Worm (Caenorhabditis elegans): ENCODE measurements around the gene ZK228.4.

The ZK228.4 gene

DNA sequence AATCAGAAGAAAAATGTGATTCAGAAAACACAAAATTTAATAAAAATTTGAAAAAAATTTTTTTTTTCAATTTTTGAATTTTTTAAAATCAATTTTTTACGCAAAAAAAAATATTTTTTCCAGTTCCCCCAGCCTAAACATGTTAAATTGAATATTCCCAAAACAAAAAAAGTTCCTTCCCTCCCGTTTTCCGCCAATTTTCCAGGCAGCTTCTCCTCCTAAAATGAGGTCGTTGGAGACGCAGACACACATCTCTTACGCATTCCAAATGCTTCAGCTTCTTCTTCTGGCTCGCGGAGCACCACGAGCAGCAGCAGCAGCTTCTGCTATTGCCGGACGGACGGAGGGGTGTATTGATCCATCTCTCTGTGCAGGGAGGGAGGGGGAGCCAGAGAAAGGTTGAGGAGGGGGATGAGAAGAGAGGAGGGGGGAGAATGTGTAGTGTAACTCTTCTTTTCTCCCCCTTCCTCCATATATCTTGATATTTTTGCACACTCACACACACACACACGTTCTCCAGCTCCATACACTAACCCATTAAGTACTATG lies 27.8 kb downstream of the ZK228.4 start:
- peak; percentile 20 for TF ChIP-seq ceh-19 (GFP tag; optimal IDR thresholded peaks at IDR 0.05)
- TF ChIP-seq unc-42 (tag; optimal IDR thresholded peaks at IDR 0.05), result peak; percentile 66
- no peak for TF ChIP-seq fkh-10 (GFP tag; optimal IDR thresholded peaks at IDR 0.05)
- no peak for TF ChIP-seq zip-5 (tag; optimal IDR thresholded peaks at IDR 0.05)
- peak; percentile 86 for TF ChIP-seq ceh-48 (tag; optimal IDR thresholded peaks at IDR 0.05)
- no peak for TF ChIP-seq syd-9 (tag; optimal IDR thresholded peaks at IDR 0.05)
- no peak for TF ChIP-seq ttx-3 (tag; optimal IDR thresholded peaks at IDR 0.05)
- TF ChIP-seq ztf-16 (tag; optimal IDR thresholded peaks at IDR 0.05), result no peak
- TF ChIP-seq pros-1 (tag; optimal IDR thresholded peaks at IDR 0.05), result peak; percentile 4
- TF ChIP-seq pax-1 (tag; optimal IDR thresholded peaks at IDR 0.05), result no peak
- peak; percentile 29 for TF ChIP-seq ceh-31 (tag; optimal IDR thresholded peaks at IDR 0.05)
- TF ChIP-seq nhr-232 (tag; optimal IDR thresholded peaks at IDR 0.05), result no peak
- TF ChIP-seq fkh-6 (tag; optimal IDR thresholded peaks at IDR 0.05), result no peak
- TF ChIP-seq pqm-1 (tag; optimal IDR thresholded peaks at IDR 0.05), result no peak
- no peak for TF ChIP-seq hlh-15 (tag; optimal IDR thresholded peaks at IDR 0.05)
- TF ChIP-seq ceh-6 (GFP tag; optimal IDR thresholded peaks at IDR 0.05), result no peak
- no peak for TF ChIP-seq ama-1 (optimal IDR thresholded peaks at IDR 0.05)
- peak; percentile 75 for TF ChIP-seq nfya-1 (tag; optimal IDR thresholded peaks at IDR 0.05)
- TF ChIP-seq unc-86 (tag; optimal IDR thresholded peaks at IDR 0.05), result peak; percentile 6
- no peak for TF ChIP-seq lin-11 (tag; optimal IDR thresholded peaks at IDR 0.05)
- no peak for TF ChIP-seq Y22D7AL.16 (tag; optimal IDR thresholded peaks at IDR 0.05)

DNA sequence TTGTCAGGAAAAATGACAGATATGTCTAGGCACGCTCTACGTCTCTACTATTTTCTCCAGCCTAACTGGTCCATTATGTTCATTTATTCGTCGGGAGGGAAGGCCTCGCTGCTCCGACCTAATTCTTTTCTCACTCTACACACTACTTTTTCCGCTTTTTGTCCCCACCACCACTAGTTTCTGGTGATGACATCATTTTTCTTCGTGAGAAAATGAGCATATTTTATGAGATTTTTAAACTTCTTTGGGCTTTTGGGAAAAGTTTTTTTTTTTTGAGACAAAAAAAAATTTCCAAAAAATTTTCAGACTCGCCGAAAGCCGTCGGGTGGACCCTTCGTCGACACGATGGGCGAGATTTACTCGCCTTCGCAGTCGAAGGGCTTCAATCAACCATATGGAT lies 29.4 kb downstream of the ZK228.4 start, which contains the start of gene slo-1:
Gene slo-1, plus strand, starts transcription at position 301 of the 400 bp plus-strand sequence.
- TF ChIP-seq unc-42 (tag; optimal IDR thresholded peaks at IDR 0.05) (peak; percentile 6), ceh-34 (tag; optimal IDR thresholded peaks at IDR 0.05) (no peak)

DNA sequence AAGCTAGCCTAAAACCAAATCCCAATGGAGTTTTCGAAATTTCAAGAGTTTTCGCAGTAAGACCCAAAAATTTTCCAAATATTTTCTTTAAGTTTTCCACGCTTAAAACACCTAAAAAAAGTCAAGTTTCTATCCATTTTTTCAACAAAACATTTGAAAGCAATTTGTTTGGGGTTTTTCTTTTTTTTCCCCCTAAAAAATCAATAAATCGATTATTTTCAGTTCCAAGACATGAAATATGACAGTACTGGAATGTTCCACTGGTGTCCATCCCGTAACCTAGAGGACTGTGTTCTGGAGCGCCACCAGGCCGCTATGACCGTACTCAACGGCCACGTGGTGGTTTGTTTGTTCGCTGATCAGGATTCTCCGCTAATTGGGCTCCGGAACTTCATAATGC lies 42.0 kb downstream of the ZK228.4 start:
- TF ChIP-seq ceh-48 (tag; optimal IDR thresholded peaks at IDR 0.05) (peak; percentile 14), ets-4 (tag; optimal IDR thresholded peaks at IDR 0.05) (no peak), ceh-9 (tag; optimal IDR thresholded peaks at IDR 0.05) (no peak)

DNA sequence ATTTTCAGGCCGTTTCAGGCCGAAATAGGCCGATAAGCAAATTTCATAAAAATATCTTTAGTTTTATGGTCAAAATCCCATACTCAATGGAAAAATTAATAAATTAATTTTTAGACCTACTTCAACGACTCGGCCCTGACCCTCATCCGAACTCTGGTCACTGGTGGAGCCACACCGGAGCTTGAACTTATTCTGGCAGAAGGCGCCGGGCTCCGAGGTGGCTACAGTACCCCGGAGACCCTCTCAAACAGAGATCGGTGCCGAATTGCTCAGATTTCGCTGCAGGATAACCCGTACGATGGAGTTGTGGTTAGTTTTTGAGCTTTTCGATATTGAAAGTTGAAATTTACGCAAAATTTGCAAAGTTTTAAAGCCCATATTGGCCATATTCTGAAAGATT lies 44.2 kb downstream of the ZK228.4 start:
- TF ChIP-seq che-1 (tag; optimal IDR thresholded peaks at IDR 0.05) (no peak), pag-3 (tag; optimal IDR thresholded peaks at IDR 0.05; ENCODE audit: borderline replicate concordance) (peak; percentile 64)

- TF ChIP-seq che-1 (tag; optimal IDR thresholded peaks at IDR 0.05) (no peak), ceh-31 (tag; optimal IDR thresholded peaks at IDR 0.05) (no peak), ceh-48 (tag; optimal IDR thresholded peaks at IDR 0.05) (no peak), zip-5 (tag; optimal IDR thresholded peaks at IDR 0.05) (no peak), pax-1 (tag; optimal IDR thresholded peaks at IDR 0.05) (no peak), ceh-22 (tag; optimal IDR thresholded peaks at IDR 0.05) (no peak), C38D4.7 (GFP tag; optimal IDR thresholded peaks at IDR 0.05) (no peak), gmeb-2 (tag; optimal IDR thresholded peaks at IDR 0.05) (no peak), eyg-1 (tag; optimal IDR thresholded peaks at IDR 0.05) (no peak), ceh-9 (tag; optimal IDR thresholded peaks at IDR 0.05) (no peak), ceh-19 (GFP tag; optimal IDR thresholded peaks at IDR 0.05) (no peak), ceh-34 (tag; optimal IDR thresholded peaks at IDR 0.05) (no peak), nhr-232 (tag; optimal IDR thresholded peaks at IDR 0.05) (no peak), madf-2 (tag; optimal IDR thresholded peaks at IDR 0.05) (no peak), npax-4 (tag; optimal IDR thresholded peaks at IDR 0.05) (no peak), hlh-30 (tag; optimal IDR thresholded peaks at IDR 0.05; ENCODE audit: insufficient read depth) (no peak)
Observed at ce11 chrV:18508564-18508963, 46.0 kb downstream of the ZK228.4 start, which contains the start of gene Y51A2D.1. Gene Y51A2D.1, plus strand, starts transcription at chrV:18508864.

- no peak for TF ChIP-seq ceh-22 (tag; optimal IDR thresholded peaks at IDR 0.05)
- no peak for TF ChIP-seq pag-3 (tag; optimal IDR thresholded peaks at IDR 0.05; ENCODE audit: borderline replicate concordance)
- TF ChIP-seq ref-2 (tag; optimal IDR thresholded peaks at IDR 0.05), result no peak
- no peak for TF ChIP-seq K09A11.1 (tag; optimal IDR thresholded peaks at IDR 0.05; ENCODE audit: insufficient read depth)
- TF ChIP-seq sdc-2 (tag; optimal IDR thresholded peaks at IDR 0.05), result no peak
- TF ChIP-seq pax-1 (tag; optimal IDR thresholded peaks at IDR 0.05), result no peak
Observed at ce11 chrV:18511847-18512246, 49.3 kb downstream of the ZK228.4 start.
